Worm (Caenorhabditis elegans) whole organism, L4/young adult: Measurements from ENCODE around the gene srh-78.

Experiments
- W03F9.2 ChIP-seq: fragments of 150-350 bp; optimal IDR thresholded peaks from 2 replicates; lab custom pipeline; 2014; ENCODE audit warnings: missing biosample characterization, missing genetic modification characterization
- dao-5 ChIP-seq: sonication (generic microtip); optimal IDR thresholded peaks from 2 replicates; lab custom pipeline; 2016; ENCODE audit warnings: missing genotype, missing genetic modification characterization, moderate library complexity, missing compliant biosample characterization
- him-1 ChIP-seq: sonication (generic microtip); optimal IDR thresholded peaks from 2 replicates; lab custom pipeline; 2016; ENCODE audit warnings: missing genotype, missing genetic modification reagents, missing genetic modification characterization, missing compliant biosample characterization

srh-78 gene

ce11 chrV:216847-217246, at the start of gene srh-78:
Gene srh-78 (plus strand): TSS chrV:217147.
- TF ChIP-seq W03F9.2 (tag; lab: Kevin White, UChicago) (no peak), dao-5 (tag; lab: Kevin White, UChicago) (no peak), him-1 (tag; lab: Kevin White, UChicago) (no peak)

ce11 chrV:172110-172509, 44.8 kb upstream of the srh-78 start, which contains the start of gene cfap-36:
Gene cfap-36 (minus strand): TSS chrV:172210.
- TF ChIP-seq dao-5 (tag; lab: Kevin White, UChicago) (no peak), W03F9.2 (tag; lab: Kevin White, UChicago) (no peak), him-1 (tag; lab: Kevin White, UChicago) (no peak)

DNA sequence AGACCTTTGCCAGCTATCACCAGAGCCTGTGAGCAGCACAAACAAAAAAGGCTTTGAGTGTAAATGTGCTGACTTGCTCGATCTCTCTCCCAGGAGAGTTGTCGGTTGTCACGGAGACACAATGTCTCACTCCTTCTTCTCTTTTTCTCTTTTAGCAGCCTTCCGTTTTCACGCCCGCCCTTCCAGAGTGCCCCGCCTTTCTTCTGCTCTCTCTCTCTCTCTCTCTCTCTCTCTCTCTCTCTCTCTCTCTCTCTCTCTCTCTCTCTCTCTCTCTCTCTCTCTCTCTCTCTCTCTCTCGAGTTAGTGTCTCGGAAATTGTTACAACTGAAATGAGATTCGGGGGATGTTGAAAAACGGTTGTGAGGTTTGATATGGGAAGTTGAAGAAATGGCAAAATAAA, 43.5 kb upstream of the srh-78 start:
- TF ChIP-seq W03F9.2 (tag; lab: Kevin White, UChicago) (no peak), dao-5 (tag; lab: Kevin White, UChicago) (no peak), him-1 (tag; lab: Kevin White, UChicago) (no peak)

ce11 chrV:174520-174919, 42.4 kb upstream of the srh-78 start:
- TF ChIP-seq W03F9.2 (tag; lab: Kevin White, UChicago) (no peak), him-1 (tag; lab: Kevin White, UChicago) (no peak), dao-5 (tag; lab: Kevin White, UChicago) (no peak)

DNA sequence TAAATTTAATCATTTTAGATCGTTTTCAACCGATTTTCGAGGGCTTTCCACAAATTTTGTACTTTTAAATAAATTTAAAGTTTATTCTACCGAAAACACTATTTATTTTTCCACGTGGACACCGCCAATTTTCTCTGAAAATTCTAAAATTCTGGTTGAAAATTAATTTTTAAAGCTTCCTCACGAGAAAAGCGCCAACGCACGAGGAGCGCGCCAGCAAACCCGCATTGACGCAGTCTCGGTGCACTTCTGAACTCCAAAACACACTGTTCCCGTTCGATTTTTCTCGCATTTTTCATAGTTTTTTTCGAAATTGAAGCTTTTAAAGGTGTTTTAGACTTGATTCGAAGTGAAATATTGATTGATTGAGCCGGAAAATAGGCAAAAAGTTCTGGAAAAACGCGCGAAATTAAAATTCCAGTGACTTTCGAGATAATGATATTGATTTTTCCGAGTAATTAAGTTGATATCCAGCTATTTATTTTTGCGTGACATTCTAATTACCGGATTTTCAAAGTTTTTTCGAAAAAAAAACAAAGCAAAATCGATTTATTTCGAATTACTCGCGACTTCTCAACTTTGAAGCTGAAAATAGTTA, 40.0 kb upstream of the srh-78 start, which contains the start of gene cul-3:
Gene cul-3, plus strand, starts transcription at position 548 of the 598 bp plus-strand sequence.
- no peak for TF ChIP-seq dao-5 (tag; lab: Kevin White, UChicago)
- peak; percentile 8 for TF ChIP-seq W03F9.2 (tag; lab: Kevin White, UChicago)

ce11 chrV:185124-185523, 31.8 kb upstream of the srh-78 start:
- TF ChIP-seq W03F9.2 (tag; lab: Kevin White, UChicago) = no peak
- TF ChIP-seq dao-5 (tag; lab: Kevin White, UChicago) = no peak
- TF ChIP-seq him-1 (tag; lab: Kevin White, UChicago) = no peak

DNA sequence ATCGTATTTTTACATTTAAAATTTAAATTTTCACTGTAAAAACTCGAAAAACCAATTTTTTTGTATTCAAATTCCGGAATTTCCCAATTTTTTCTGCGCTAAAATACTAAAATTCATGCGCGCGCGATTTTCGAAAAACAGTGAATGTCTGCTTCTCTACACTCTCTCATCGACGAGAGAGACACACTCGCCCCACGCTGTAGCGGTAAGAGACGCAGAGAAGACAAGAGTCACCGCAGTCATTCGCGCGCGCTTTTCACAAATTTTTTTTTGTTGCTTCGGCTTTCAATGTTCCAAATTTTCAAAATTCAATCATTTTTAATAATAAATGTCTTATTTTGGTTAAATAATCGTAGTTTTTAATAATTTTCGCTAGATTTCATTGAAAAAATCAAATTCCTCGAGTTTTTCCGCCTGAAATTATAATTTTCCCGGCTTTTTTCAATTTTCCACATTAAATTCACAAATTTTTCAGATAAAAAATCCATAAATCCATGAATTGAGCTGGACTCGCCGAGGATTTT, 31.2 kb upstream of the srh-78 start, which contains the start of gene arid-1:
Gene arid-1, plus strand, starts transcription at position 474 of the 524 bp plus-strand sequence.
- TF ChIP-seq dao-5 (tag; lab: Kevin White, UChicago) (no peak), him-1 (tag; lab: Kevin White, UChicago) (no peak), W03F9.2 (tag; lab: Kevin White, UChicago) (peak; percentile 31)

DNA sequence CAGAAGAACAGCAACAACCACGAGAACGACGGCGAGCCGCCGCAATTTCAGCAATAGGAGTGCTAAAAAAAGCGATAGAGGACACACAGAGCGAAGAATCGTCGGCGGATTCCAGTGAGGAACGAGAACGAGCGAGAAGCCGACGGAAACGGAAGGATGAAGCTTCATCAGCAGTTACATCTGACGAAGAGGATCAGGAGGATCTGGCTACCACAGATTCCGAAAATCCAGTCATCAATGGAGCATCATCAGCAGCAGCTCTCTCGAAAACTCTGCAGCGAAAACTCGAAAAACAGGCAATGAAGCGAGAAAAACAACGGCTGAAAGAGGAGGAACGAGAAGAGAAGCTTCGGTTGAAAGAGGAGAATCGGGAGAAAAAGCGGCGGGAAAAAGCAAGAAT, 27.5 kb upstream of the srh-78 start:
- TF ChIP-seq dao-5 (tag; lab: Kevin White, UChicago) (no peak), him-1 (tag; lab: Kevin White, UChicago) (no peak), W03F9.2 (tag; lab: Kevin White, UChicago) (no peak)

DNA sequence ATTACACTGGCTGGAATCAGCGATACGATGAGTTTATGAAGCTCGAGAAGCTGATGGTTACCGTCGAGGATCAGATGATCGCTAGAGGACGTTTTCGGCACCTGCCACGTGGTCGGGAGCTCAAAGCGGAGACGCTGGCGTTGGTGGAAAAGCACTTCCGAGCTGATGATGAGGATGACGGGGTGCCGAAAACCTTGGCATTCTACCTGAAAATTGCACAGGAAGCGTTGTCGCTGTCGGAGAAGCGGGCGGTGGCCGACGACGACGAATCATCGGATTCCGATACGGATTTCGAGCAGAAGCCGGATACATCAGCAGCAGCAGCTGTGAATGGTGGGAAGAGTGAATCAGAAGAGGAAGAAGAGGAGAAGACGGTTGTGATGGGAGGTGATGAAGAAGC, 22.2 kb upstream of the srh-78 start:
- TF ChIP-seq W03F9.2 (tag; lab: Kevin White, UChicago) (no peak), dao-5 (tag; lab: Kevin White, UChicago) (no peak), him-1 (tag; lab: Kevin White, UChicago) (no peak)

ce11 chrV:201300-201699, 15.6 kb upstream of the srh-78 start, which contains the start of gene trpp-1:
Gene trpp-1 (plus strand): TSS chrV:201600.
- no peak for TF ChIP-seq W03F9.2 (tag; lab: Kevin White, UChicago)
- no peak for TF ChIP-seq him-1 (tag; lab: Kevin White, UChicago)
- no peak for TF ChIP-seq dao-5 (tag; lab: Kevin White, UChicago)

- TF ChIP-seq W03F9.2 (tag; lab: Kevin White, UChicago) (no peak), dao-5 (tag; lab: Kevin White, UChicago) (no peak), him-1 (tag; lab: Kevin White, UChicago) (no peak)
These were observed 13.0 kb upstream of the srh-78 start, which contains the start of gene lec-12 for ce11 chrV:203855-204432. Gene lec-12 (plus strand): TSS chrV:204382.

DNA sequence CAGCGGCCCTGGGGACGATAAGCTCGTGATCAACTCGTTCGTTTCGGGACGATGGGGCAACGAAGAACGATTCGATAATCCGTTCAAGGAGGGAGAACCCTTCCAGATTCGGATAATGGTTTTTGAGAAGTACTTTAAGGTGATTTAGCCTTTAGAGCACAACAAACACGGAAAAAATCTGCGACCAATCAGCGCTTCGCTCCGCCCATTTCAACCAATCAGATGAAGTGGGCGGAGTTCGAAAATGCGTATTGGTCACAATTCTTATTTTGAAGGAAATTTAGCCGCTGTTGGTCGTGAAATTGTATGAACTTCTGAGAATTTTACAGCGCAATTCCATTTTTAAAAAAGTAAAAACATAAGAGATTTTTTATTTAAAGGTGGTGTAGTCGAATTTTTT, 10.1 kb upstream of the srh-78 start:
- TF ChIP-seq him-1 (tag; lab: Kevin White, UChicago) = no peak
- TF ChIP-seq W03F9.2 (tag; lab: Kevin White, UChicago) = no peak
- no peak for TF ChIP-seq dao-5 (tag; lab: Kevin White, UChicago)

- TF ChIP-seq dao-5 (tag; lab: Kevin White, UChicago) = no peak
These were observed 5.4 kb upstream of the srh-78 start for ce11 chrV:211388-212168.
